Worm (Caenorhabditis elegans): ENCODE data around the gene H40L08.1.

DNA sequence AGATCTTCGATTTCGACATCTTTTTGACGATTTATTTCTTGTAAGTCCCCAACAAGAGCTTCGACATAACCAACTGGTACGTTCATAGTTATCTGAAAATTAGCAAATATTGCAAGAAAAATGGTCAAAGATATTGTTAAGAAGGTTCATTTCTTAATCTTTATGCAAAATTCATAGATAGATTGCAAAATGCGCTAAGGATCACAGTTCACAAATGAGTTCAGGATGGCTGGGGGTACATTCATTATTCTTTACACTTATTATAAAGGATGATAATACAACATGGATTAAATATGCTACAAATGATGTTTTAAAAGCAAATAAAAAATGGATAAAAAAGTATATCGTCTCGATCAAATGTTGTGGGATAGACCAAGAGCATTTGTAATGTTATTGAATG is 27.1 kb downstream of the H40L08.1 start, which contains the start of gene H03G16.5:
- TF ChIP-seq nfyb-1 (GFP tag; IDR thresholded peaks at IDR 0.05) (no peak), hmg-1.2 (GFP tag; IDR thresholded peaks at IDR 0.05) (no peak), mxl-1 (tag; optimal IDR thresholded peaks at IDR 0.05) (no peak), dpl-1 (GFP tag; optimal IDR thresholded peaks at IDR 0.05) (no peak), die-1 (tag; optimal IDR thresholded peaks at IDR 0.05) (no peak), F10E7.11 (tag; optimal IDR thresholded peaks at IDR 0.05) (no peak), lir-1 (GFP tag; conservative IDR thresholded peaks at IDR 0.05) (no peak), F23B12.7 (tag; optimal IDR thresholded peaks at IDR 0.05; ENCODE audit: insufficient read depth) (no peak), pbrm-1 (GFP tag; IDR thresholded peaks at IDR 0.05) (no peak), unc-62 (GFP tag; optimal IDR thresholded peaks at IDR 0.05) (no peak)
